Fruit fly (Drosophila melanogaster) whole organism, prepupa: ENCODE results near the gene CG15020.
A peak's percentile ranks its signal among the peaks of the same experiment; 100 is the strongest.

Source experiments
- Blimp-1 ChIP-seq: fragments of 200-800 bp; sonication (Bioruptor generic); optimal IDR thresholded peaks from 3 replicates; lab custom pipeline; 2017; ENCODE audit warnings: missing biosample characterization, missing genetic modification characterization, mild to moderate bottlenecking, moderate library complexity, missing genetic modification reagents
- CG10669 ChIP-seq: fragments of 200-800 bp; sonication (Bioruptor generic); optimal IDR thresholded peaks from 3 replicates; lab custom pipeline; 2018; ENCODE audit warnings: missing biosample characterization, mild to moderate bottlenecking, missing genetic modification characterization, moderate library complexity
- CG11294 ChIP-seq: fragments of 200-800 bp; sonication (Bioruptor generic); IDR thresholded peaks from 2 replicates; pipeline ENCODE4 v1.3.6; 2022; ENCODE audit warnings: missing biosample characterization, missing genetic modification characterization
- CG15336 ChIP-seq: fragments of 200-800 bp; sonication (Bioruptor generic); IDR thresholded peaks from 2 replicates; pipeline ENCODE4 v1.3.6; 2022; ENCODE audit warnings: missing biosample characterization, missing genetic modification characterization
- CG3032 ChIP-seq: fragments of 200-800 bp; optimal IDR thresholded peaks from 2 replicates; lab custom pipeline; 2019; ENCODE audit warnings: missing biosample characterization, mild to moderate bottlenecking, missing genetic modification characterization, moderate library complexity
- CG31627 ChIP-seq: fragments of 200-800 bp; sonication (Bioruptor generic); optimal IDR thresholded peaks from 3 replicates; lab custom pipeline; 2016; ENCODE audit warnings: missing biosample characterization, missing genetic modification characterization
- CG32006 ChIP-seq: fragments of 200-800 bp; sonication (Bioruptor generic); optimal IDR thresholded peaks from 3 replicates; lab custom pipeline; 2017; ENCODE audit warnings: missing biosample characterization, mild to moderate bottlenecking, missing genetic modification characterization
- CG4318 ChIP-seq: fragments of 200-800 bp; sonication (Bioruptor generic); optimal IDR thresholded peaks from 3 replicates; lab custom pipeline; 2017; ENCODE audit warnings: missing biosample characterization, mild to moderate bottlenecking, missing genetic modification characterization
- CG6163 ChIP-seq: fragments of 200-800 bp; sonication (Bioruptor generic); IDR thresholded peaks from 3 replicates; pipeline ENCODE4 v1.3.6; 2022; ENCODE audit warnings: missing biosample characterization, missing genetic modification characterization
- CG6276 ChIP-seq: fragments of 200-800 bp; sonication (Bioruptor generic); optimal IDR thresholded peaks from 2 replicates; lab custom pipeline; 2017; ENCODE audit warnings: missing biosample characterization, mild to moderate bottlenecking, missing genetic modification characterization
- CG6808 ChIP-seq: fragments of 200-800 bp; sonication (Bioruptor generic); optimal IDR thresholded peaks from 3 replicates; lab custom pipeline; 2017; ENCODE audit warnings: missing biosample characterization, missing genetic modification characterization, mild to moderate bottlenecking, moderate library complexity, missing genetic modification reagents
- CG7368 ChIP-seq: fragments of 200-800 bp; sonication (Bioruptor generic); optimal IDR thresholded peaks from 3 replicates; lab custom pipeline; 2016; ENCODE audit warnings: missing biosample characterization, missing genetic modification characterization
- CG8119 ChIP-seq: fragments of 200-800 bp; sonication (Bioruptor generic); IDR thresholded peaks from 3 replicates; pipeline ENCODE4 v1.3.6; 2022; ENCODE audit warnings: missing biosample characterization, missing genetic modification characterization
- CG8319 ChIP-seq: fragments of 200-800 bp; sonication (Bioruptor generic); optimal IDR thresholded peaks from 3 replicates; lab custom pipeline; 2016; ENCODE audit warnings: missing biosample characterization, missing genetic modification characterization
- CG9139 ChIP-seq: fragments of 200-800 bp; sonication (Bioruptor generic); optimal IDR thresholded peaks from 3 replicates; lab custom pipeline; 2017; ENCODE audit warnings: missing biosample characterization, mild to moderate bottlenecking, missing genetic modification characterization
- Eip93F ChIP-seq: fragments of 200-800 bp; sonication (Bioruptor generic); optimal IDR thresholded peaks from 2 replicates; lab custom pipeline; 2016; ENCODE audit warnings: missing biosample characterization, mild to moderate bottlenecking, missing genetic modification characterization
- Ets96B ChIP-seq: fragments of 200-800 bp; optimal IDR thresholded peaks from 2 replicates; lab custom pipeline; 2019; ENCODE audit warnings: missing biosample characterization, mild to moderate bottlenecking, missing genetic modification characterization, moderate library complexity
- Gug ChIP-seq: fragments of 200-800 bp; sonication (Bioruptor generic); IDR thresholded peaks from 2 replicates; pipeline ENCODE4 v1.3.6; 2022; ENCODE audit warnings: missing biosample characterization, missing genetic modification characterization
- Hr4 ChIP-seq: fragments of 200-800 bp; sonication (Bioruptor generic); optimal IDR thresholded peaks from 3 replicates; lab custom pipeline; 2016; ENCODE audit warnings: missing biosample characterization, missing genetic modification characterization
- Lpt ChIP-seq: fragments of 200-800 bp; sonication (Bioruptor generic); optimal IDR thresholded peaks from 3 replicates; lab custom pipeline; 2016; ENCODE audit warnings: missing biosample characterization, missing genetic modification characterization
- Met ChIP-seq: fragments of 200-800 bp; sonication (Bioruptor generic); optimal IDR thresholded peaks from 3 replicates; lab custom pipeline; 2016; ENCODE audit warnings: missing biosample characterization, missing genetic modification characterization
- Smox ChIP-seq: fragments of 200-800 bp; sonication (Bioruptor generic); optimal IDR thresholded peaks from 3 replicates; lab custom pipeline; 2016; ENCODE audit warnings: missing biosample characterization, missing genetic modification characterization
- Sox102F ChIP-seq: fragments of 200-800 bp; sonication (Bioruptor generic); optimal IDR thresholded peaks from 2 replicates; lab custom pipeline; 2016; ENCODE audit warnings: missing biosample characterization, mild to moderate bottlenecking, missing genetic modification characterization
- Sox15 ChIP-seq: fragments of 200-800 bp; sonication (Bioruptor generic); optimal IDR thresholded peaks from 3 replicates; lab custom pipeline; 2016; ENCODE audit warnings: missing biosample characterization, missing genetic modification characterization
- achi ChIP-seq: fragments of 200-800 bp; sonication (Bioruptor generic); optimal IDR thresholded peaks from 3 replicates; lab custom pipeline; 2016; ENCODE audit warnings: missing biosample characterization, missing genetic modification characterization
- acj6 ChIP-seq: fragments of 200-800 bp; sonication (Bioruptor generic); optimal IDR thresholded peaks from 3 replicates; lab custom pipeline; 2016; ENCODE audit warnings: missing biosample characterization, missing genetic modification characterization
- cyc ChIP-seq: fragments of 200-800 bp; sonication (Bioruptor generic); optimal IDR thresholded peaks from 3 replicates; lab custom pipeline; 2016; ENCODE audit warnings: missing biosample characterization, missing genetic modification characterization
- dac ChIP-seq: fragments of 200-800 bp; sonication (Bioruptor generic); optimal IDR thresholded peaks from 2 replicates; lab custom pipeline; 2017; ENCODE audit warnings: missing biosample characterization, mild to moderate bottlenecking, missing genetic modification characterization
- dsx ChIP-seq: fragments of 200-800 bp; optimal IDR thresholded peaks from 3 replicates; lab custom pipeline; 2019; ENCODE audit warnings: missing biosample characterization, mild to moderate bottlenecking, missing genetic modification characterization, moderate library complexity; ENCODE audit not compliant: poor library complexity, severe bottlenecking
- eg ChIP-seq: fragments of 200-800 bp; sonication (Bioruptor generic); IDR thresholded peaks from 3 replicates; pipeline ENCODE4 v1.3.6; 2022; ENCODE audit warnings: missing biosample characterization, missing genetic modification characterization
- fd85E ChIP-seq: fragments of 200-800 bp; sonication (Bioruptor generic); optimal IDR thresholded peaks from 3 replicates; lab custom pipeline; 2016; ENCODE audit warnings: missing biosample characterization, missing genetic modification characterization
- fkh ChIP-seq: fragments of 200-800 bp; sonication (Bioruptor generic); optimal IDR thresholded peaks from 3 replicates; lab custom pipeline; 2017; ENCODE audit warnings: missing biosample characterization, mild to moderate bottlenecking, missing genetic modification characterization, moderate library complexity
- net ChIP-seq: fragments of 200-800 bp; sonication (Bioruptor generic); optimal IDR thresholded peaks from 3 replicates; lab custom pipeline; 2016; ENCODE audit warnings: missing biosample characterization, missing genetic modification characterization
- pdm3 ChIP-seq: fragments of 200-800 bp; sonication (Bioruptor generic); optimal IDR thresholded peaks from 3 replicates; lab custom pipeline; 2016; ENCODE audit warnings: missing biosample characterization, missing genetic modification characterization
- salr ChIP-seq, 2 experiments: fragments of 200-800 bp; sonication (Bioruptor generic); optimal IDR thresholded peaks; 3 replicates each; lab custom pipeline; 2016 to 2018; ENCODE audit warnings: missing biosample characterization in 2 of 2, missing genetic modification characterization in 2 of 2, mild to moderate bottlenecking in 1 of 2
- spab ChIP-seq: fragments of 200-800 bp; sonication (Bioruptor generic); optimal IDR thresholded peaks from 2 replicates; lab custom pipeline; 2017; ENCODE audit warnings: missing biosample characterization, mild to moderate bottlenecking, missing genetic modification characterization, missing genetic modification reagents
- topi ChIP-seq: fragments of 200-800 bp; sonication (Bioruptor generic); optimal IDR thresholded peaks from 3 replicates; lab custom pipeline; 2016; ENCODE audit warnings: missing biosample characterization, missing genetic modification characterization

Gene CG15020

DNA sequence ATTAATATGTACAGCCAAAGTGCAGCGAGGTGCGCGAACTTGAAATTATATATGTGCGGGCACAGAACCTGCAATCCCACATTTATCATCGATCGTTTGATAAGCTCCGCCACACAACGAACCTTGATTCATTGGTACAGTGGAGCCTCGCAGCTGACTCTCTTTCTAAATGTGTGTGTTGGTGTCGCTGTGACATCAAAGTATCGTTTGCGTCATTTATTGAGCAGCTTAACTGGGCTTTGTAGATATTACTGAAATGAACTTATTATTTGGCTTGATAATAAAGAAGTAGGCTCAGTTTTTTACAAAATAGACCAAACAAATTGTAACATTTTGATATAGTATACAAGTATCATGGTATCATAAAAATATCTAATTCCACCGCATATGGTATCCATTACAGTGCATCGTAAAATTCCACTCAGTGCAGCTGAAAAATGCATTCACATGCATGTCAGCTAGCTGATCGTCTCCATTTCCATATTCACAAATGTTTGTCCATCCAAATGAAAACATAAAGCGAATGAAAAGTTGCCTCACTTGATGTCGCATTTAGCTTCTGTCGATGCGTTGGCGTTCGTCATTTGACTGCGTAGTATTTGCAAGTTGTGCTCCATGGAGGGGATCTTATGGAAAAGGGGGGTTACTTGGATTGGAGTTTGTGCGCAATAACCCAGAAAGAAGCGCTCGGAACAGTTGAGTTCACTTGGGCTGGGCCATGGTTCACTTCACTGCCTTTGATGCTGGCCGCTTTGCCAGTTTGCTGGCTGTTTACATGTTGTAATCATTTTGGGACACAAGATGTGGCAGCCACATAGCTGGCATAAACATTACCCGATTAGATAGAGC lies 10.2 kb upstream of the CG15020 start (continued):
- TF ChIP-seq CG11294 (GFP tag; lab: Robert Waterston, UW) (no peak), CG7368 (GFP tag; lab: Kevin White, UChicago) (no peak), cyc (GFP tag; lab: Kevin White, UChicago) (no peak), eg (no peak), Sox15 (GFP tag; lab: Kevin White, UChicago) (no peak), CG4318 (GFP tag; lab: Kevin White, UChicago) (no peak), salr (GFP tag; optimal IDR thresholded peaks at IDR 0.05; lab: Kevin White, UChicago) (no peak), spab (GFP tag; lab: Kevin White, UChicago) (no peak), CG3032 (tag; lab: Kevin White, UChicago) (no peak), CG6276 (no peak), achi (GFP tag; lab: Kevin White, UChicago) (no peak), Ets96B (tag; lab: Kevin White, UChicago) (no peak), CG31627 (GFP tag; lab: Kevin White, UChicago) (no peak), Eip93F (GFP tag; lab: Kevin White, UChicago) (no peak), fkh (GFP tag; lab: Kevin White, UChicago) (no peak), CG8319 (GFP tag; lab: Kevin White, UChicago) (no peak), Blimp-1 (no peak), CG6808 (GFP tag; lab: Kevin White, UChicago) (no peak), pdm3 (GFP tag; lab: Kevin White, UChicago) (no peak), fd85E (GFP tag; lab: Kevin White, UChicago) (no peak), CG9139 (GFP tag; lab: Kevin White, UChicago) (no peak), dac (GFP tag; lab: Kevin White, UChicago) (no peak)

DNA sequence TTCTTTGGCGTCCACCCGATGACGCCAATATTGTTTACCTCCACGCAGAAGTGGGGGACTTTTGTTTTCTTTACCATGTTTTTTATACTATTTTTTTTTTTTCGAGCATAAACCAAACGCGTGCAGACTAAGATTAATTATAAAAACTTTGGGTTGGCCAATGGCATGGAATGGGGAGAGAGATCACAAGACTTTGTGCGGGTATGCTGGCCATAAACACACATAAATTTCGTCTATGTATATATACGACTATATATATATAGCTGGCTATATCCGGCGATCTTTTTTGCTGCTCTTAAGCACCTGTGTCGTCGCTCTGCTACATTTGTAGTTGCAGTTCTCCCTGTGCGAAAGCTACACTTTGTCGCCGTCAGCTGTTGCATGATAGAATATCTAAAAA lies 9.5 kb upstream of the CG15020 start:
- TF ChIP-seq topi (GFP tag; lab: Kevin White, UChicago) (no peak), Smox (no peak), CG6276 (no peak), dsx (GFP tag; lab: Kevin White, UChicago) (no peak), CG10669 (no peak), eg (no peak), acj6 (no peak), salr (GFP tag; optimal IDR thresholded peaks at IDR 0.05; lab: Kevin White, UChicago) (no peak), Sox102F (GFP tag; lab: Kevin White, UChicago) (no peak)

DNA sequence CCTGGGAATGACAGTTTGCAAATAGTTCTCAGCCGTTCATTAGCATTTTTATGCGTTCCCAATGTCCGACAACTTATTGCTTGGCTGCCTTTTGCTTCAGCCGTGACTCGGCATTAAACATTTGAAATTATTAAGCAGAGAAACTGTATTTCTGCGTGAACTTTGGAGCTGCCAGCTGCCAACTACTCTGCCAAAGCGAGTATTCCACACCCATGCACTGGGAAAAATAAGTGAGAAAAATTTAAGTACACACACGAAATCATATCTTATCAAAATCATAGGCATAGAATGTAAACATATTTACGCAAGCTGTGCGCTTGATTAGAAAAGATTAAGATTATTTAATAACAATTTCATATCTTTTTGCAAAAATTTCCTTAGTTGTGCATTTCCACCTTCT lies 8.5 kb upstream of the CG15020 start:
- TF ChIP-seq Sox102F (GFP tag; lab: Kevin White, UChicago) (no peak), CG11294 (GFP tag; lab: Robert Waterston, UW) (peak; percentile 62), CG32006 (GFP tag; lab: Kevin White, UChicago) (peak; percentile 47), CG6163 (GFP tag; lab: Robert Waterston, UW) (peak; percentile 70; the same call in 2 of the 3 replicates), salr (GFP tag; optimal IDR thresholded peaks at IDR 0.05; lab: Kevin White, UChicago) (no peak), CG10669 (no peak), CG15336 (GFP tag; lab: Robert Waterston, UW) (peak; percentile 53), Met (GFP tag; lab: Kevin White, UChicago) (no peak), Lpt (GFP tag; lab: Kevin White, UChicago) (peak; percentile 24), net (GFP tag; lab: Kevin White, UChicago) (peak; percentile 17), Hr4 (GFP tag; lab: Kevin White, UChicago) (peak; percentile 48), CG9139 (GFP tag; lab: Kevin White, UChicago) (no peak), CG6276 (peak; percentile 32), Gug (GFP tag; lab: Robert Waterston, UW) (peak; percentile 51), eg (peak; percentile 79), CG8119 (GFP tag; lab: Robert Waterston, UW) (peak; percentile 33; the same call in 2 of the 3 replicates)
